Worm (Caenorhabditis elegans) whole organism, L4/young adult: ENCODE results near the gene figl-1.

Source experiments
- W03F9.2 ChIP-seq: fragments of 150-350 bp; optimal IDR thresholded peaks from 2 replicates; lab custom pipeline; 2014; ENCODE audit warnings: missing biosample characterization, missing genetic modification characterization
- him-1 ChIP-seq: sonication (generic microtip); optimal IDR thresholded peaks from 2 replicates; lab custom pipeline; 2016; ENCODE audit warnings: missing genotype, missing genetic modification reagents, missing genetic modification characterization, missing compliant biosample characterization

- TF ChIP-seq him-1, result no peak
- TF ChIP-seq W03F9.2 (tag; lab: Kevin White, UChicago), result no peak
These were observed 15.7 kb upstream of the figl-1 start, which contains the start of gene F32D1.3 for ce11 chrV:4361505-4361904.
